Worm (Caenorhabditis elegans) whole organism, L4/young adult: ENCODE results near the gene F07E5.9.

Source experiments
- W03F9.2 ChIP-seq: fragments of 150-350 bp; optimal IDR thresholded peaks from 2 replicates; lab custom pipeline; 2014; ENCODE audit warnings: missing biosample characterization, missing genetic modification characterization
- him-1 ChIP-seq: sonication (generic microtip); optimal IDR thresholded peaks from 2 replicates; lab custom pipeline; 2016; ENCODE audit warnings: missing genotype, missing genetic modification reagents, missing genetic modification characterization, missing compliant biosample characterization

- TF ChIP-seq him-1 (tag; lab: Kevin White, UChicago) (no peak), W03F9.2 (tag; lab: Kevin White, UChicago) (no peak)
These were observed 34.8 kb downstream of the F07E5.9 start, which contains the start of gene bath-24 for ce11 chrII:2045505-2045904.
